Worm (Caenorhabditis elegans) whole organism, mixed stage, embryonic: ENCODE measurements around the gene F09G2.1.

ENCODE experiments used
- M03D4.4 ChIP-seq: sonication (generic microtip); optimal IDR thresholded peaks from 2 replicates; lab custom pipeline; 2017; ENCODE audit warnings: mild to moderate bottlenecking, missing genetic modification characterization, missing compliant biosample characterization
- bed-3 ChIP-seq: fragments of 200-800 bp; sonication (Bioruptor generic); optimal IDR thresholded peaks from 3 replicates; lab custom pipeline; 2018; ENCODE audit warnings: mild to moderate bottlenecking, missing genetic modification characterization, moderate library complexity, missing compliant biosample characterization
- blmp-1 ChIP-seq: fragments of 150-350 bp; optimal IDR thresholded peaks from 2 replicates; lab custom pipeline; 2014; ENCODE audit warnings: missing biosample characterization, missing genetic modification characterization
- ceh-39 ChIP-seq: fragments of 150-350 bp; optimal IDR thresholded peaks from 2 replicates; lab custom pipeline; 2014; ENCODE audit warnings: missing biosample characterization, missing genetic modification characterization
- ceh-43 ChIP-seq: fragments of 200-800 bp; sonication (Bioruptor generic); optimal IDR thresholded peaks from 2 replicates; lab custom pipeline; 2018; ENCODE audit warnings: mild to moderate bottlenecking, missing genetic modification characterization, moderate library complexity, missing compliant biosample characterization
- ceh-83 ChIP-seq: fragments of 200-800 bp; sonication (Bioruptor generic); optimal IDR thresholded peaks from 2 replicates; lab custom pipeline; 2018; ENCODE audit warnings: mild to moderate bottlenecking, missing genetic modification characterization, missing compliant biosample characterization
- ces-1 ChIP-seq: fragments of 150-350 bp; optimal IDR thresholded peaks from 2 replicates; lab custom pipeline; 2014; ENCODE audit warnings: missing biosample characterization, missing genetic modification reagents, missing genetic modification characterization
- cnd-1 ChIP-seq: fragments of 200-800 bp; sonication (Bioruptor generic); optimal IDR thresholded peaks from 2 replicates; lab custom pipeline; 2018; ENCODE audit warnings: mild to moderate bottlenecking, missing genetic modification characterization, missing compliant biosample characterization
- drap-1 ChIP-seq: fragments of 200-800 bp; sonication (Bioruptor generic); optimal IDR thresholded peaks from 3 replicates; lab custom pipeline; 2018; ENCODE audit warnings: mild to moderate bottlenecking, missing genetic modification characterization, missing compliant biosample characterization
- elt-1 ChIP-seq: sonication (generic microtip); optimal IDR thresholded peaks from 2 replicates; lab custom pipeline; 2017; ENCODE audit warnings: missing genetic modification characterization, mild to moderate bottlenecking, missing compliant biosample characterization, antibody characterized with exemption, moderate library complexity, borderline replicate concordance; ENCODE audit not compliant: insufficient read depth
- elt-3 ChIP-seq: fragments of 150-350 bp; optimal IDR thresholded peaks from 2 replicates; lab custom pipeline; 2014; ENCODE audit warnings: missing biosample characterization, missing genetic modification characterization
- flh-1 ChIP-seq: fragments of 200-800 bp; sonication (Bioruptor generic); optimal IDR thresholded peaks from 2 replicates; lab custom pipeline; 2018; ENCODE audit warnings: mild to moderate bottlenecking, missing genetic modification characterization, moderate library complexity, missing compliant biosample characterization
- ham-2 ChIP-seq: fragments of 200-800 bp; sonication (Bioruptor generic); optimal IDR thresholded peaks from 2 replicates; lab custom pipeline; 2018; ENCODE audit warnings: mild to moderate bottlenecking, missing genetic modification characterization, missing compliant biosample characterization
- hlh-1 ChIP-seq: fragments of 150-350 bp; optimal IDR thresholded peaks from 2 replicates; lab custom pipeline; 2014; ENCODE audit warnings: missing biosample characterization, missing genetic modification reagents, missing genetic modification characterization
- lin-13 ChIP-seq: fragments of 150-350 bp; optimal IDR thresholded peaks from 2 replicates; lab custom pipeline; 2014; ENCODE audit warnings: missing biosample characterization, missing genetic modification characterization
- lin-32 ChIP-seq: fragments of 200-800 bp; sonication (Bioruptor generic); optimal IDR thresholded peaks from 2 replicates; lab custom pipeline; 2018; ENCODE audit warnings: mild to moderate bottlenecking, missing genetic modification characterization, missing compliant biosample characterization
- lsy-2 ChIP-seq: fragments of 150-350 bp; optimal IDR thresholded peaks from 2 replicates; lab custom pipeline; 2014; ENCODE audit warnings: missing biosample characterization, missing genetic modification characterization
- mab-5 ChIP-seq: fragments of 150-350 bp; optimal IDR thresholded peaks from 2 replicates; lab custom pipeline; 2014; ENCODE audit warnings: missing biosample characterization, missing genetic modification characterization
- mep-1 ChIP-seq: fragments of 150-350 bp; optimal IDR thresholded peaks from 2 replicates; lab custom pipeline; 2017; ENCODE audit warnings: missing biosample characterization, missing genetic modification reagents, missing genetic modification characterization, inconsistent platforms
- mls-2 ChIP-seq: sonication (generic microtip); optimal IDR thresholded peaks from 2 replicates; lab custom pipeline; 2016; ENCODE audit warnings: mild to moderate bottlenecking, missing genetic modification characterization, moderate library complexity, missing compliant biosample characterization
- nhr-12 ChIP-seq: fragments of 150-350 bp; optimal IDR thresholded peaks from 2 replicates; lab custom pipeline; 2014; ENCODE audit warnings: missing biosample characterization, missing genetic modification characterization
- nhr-2 ChIP-seq: fragments of 150-350 bp; optimal IDR thresholded peaks from 2 replicates; lab custom pipeline; 2014; ENCODE audit warnings: missing biosample characterization, missing genetic modification characterization
- nhr-237 ChIP-seq: fragments of 150-350 bp; optimal IDR thresholded peaks from 2 replicates; lab custom pipeline; 2014; ENCODE audit warnings: missing biosample characterization, missing genetic modification characterization
- nhr-28 ChIP-seq: fragments of 150-350 bp; optimal IDR thresholded peaks from 2 replicates; lab custom pipeline; 2014; ENCODE audit warnings: missing biosample characterization, missing genetic modification characterization
- nhr-76 ChIP-seq: sonication (generic microtip); optimal IDR thresholded peaks from 2 replicates; lab custom pipeline; 2017; ENCODE audit warnings: missing biosample characterization, missing genetic modification characterization
- pha-4 ChIP-seq: fragments of 150-350 bp; optimal IDR thresholded peaks from 2 replicates; lab custom pipeline; 2018; ENCODE audit warnings: missing biosample characterization, missing genetic modification reagents, missing genetic modification characterization
- sem-2 ChIP-seq: fragments of 200-800 bp; sonication (Bioruptor generic); optimal IDR thresholded peaks from 2 replicates; lab custom pipeline; 2018; ENCODE audit warnings: mild to moderate bottlenecking, missing genetic modification characterization, missing compliant biosample characterization
- snpc-4 ChIP-seq: fragments of 150-350 bp; optimal IDR thresholded peaks from 2 replicates; lab custom pipeline; 2014; ENCODE audit warnings: missing biosample characterization, missing genetic modification characterization
- sptf-1 ChIP-seq: sonication (generic microtip); optimal IDR thresholded peaks from 2 replicates; lab custom pipeline; 2017; ENCODE audit warnings: mild to moderate bottlenecking, missing genetic modification characterization, moderate library complexity, missing compliant biosample characterization
- tbx-8 ChIP-seq: fragments of 200-800 bp; sonication (Bioruptor generic); optimal IDR thresholded peaks from 2 replicates; lab custom pipeline; 2018; ENCODE audit warnings: mild to moderate bottlenecking, missing genetic modification characterization, moderate library complexity, missing compliant biosample characterization
- unc-120 ChIP-seq: sonication (generic microtip); optimal IDR thresholded peaks from 2 replicates; lab custom pipeline; 2017; ENCODE audit warnings: missing genetic modification characterization, missing compliant biosample characterization; ENCODE audit not compliant: poor library complexity, severe bottlenecking
- unc-39 ChIP-seq: fragments of 150-350 bp; optimal IDR thresholded peaks from 2 replicates; lab custom pipeline; 2014; ENCODE audit warnings: missing biosample characterization, missing genetic modification characterization
- unc-62 ChIP-seq: fragments of 150-350 bp; optimal IDR thresholded peaks from 2 replicates; lab custom pipeline; 2014; ENCODE audit warnings: missing biosample characterization, missing genetic modification reagents, missing genetic modification characterization
- zip-8 ChIP-seq: fragments of 150-350 bp; optimal IDR thresholded peaks from 2 replicates; lab custom pipeline; 2014; ENCODE audit warnings: missing biosample characterization, missing genetic modification characterization
- ztf-11 ChIP-seq: fragments of 150-350 bp; optimal IDR thresholded peaks from 2 replicates; lab custom pipeline; 2014; ENCODE audit warnings: missing biosample characterization, missing genetic modification characterization

F09G2.1 gene

DNA sequence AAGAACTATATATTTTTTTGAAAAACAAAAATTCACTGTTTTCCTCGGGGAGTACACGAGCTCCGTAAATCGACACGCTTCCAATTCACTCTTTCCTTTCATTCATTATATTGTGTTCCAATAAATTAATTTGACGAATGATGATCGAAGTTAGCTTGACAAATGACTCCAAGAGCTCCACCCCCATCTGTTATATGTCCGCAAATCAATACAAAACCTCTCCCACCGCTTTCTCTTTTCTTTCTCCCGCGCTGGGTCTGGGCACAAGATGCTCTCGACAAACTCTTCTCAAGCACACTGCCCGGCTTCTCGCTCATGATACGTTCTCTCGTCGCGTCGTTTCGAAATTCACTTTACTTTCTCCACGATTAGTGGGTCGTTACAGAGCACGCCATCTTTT lies 23.9 kb downstream of the F09G2.1 start, which contains the start of gene C13F10.1:
Gene C13F10.1, plus strand, starts transcription at position 138 of the 400 bp plus-strand sequence.
- TF ChIP-seq flh-1 (GFP tag; lab: Kevin White, UChicago) (no peak), unc-120 (tag; lab: Kevin White, UChicago) (peak; percentile 31), nhr-2 (tag; lab: Kevin White, UChicago) (no peak), hlh-1 (tag; lab: Kevin White, UChicago) (peak; percentile 32), drap-1 (GFP tag; lab: Kevin White, UChicago) (no peak), lin-32 (no peak), sptf-1 (no peak), ces-1 (GFP tag; lab: Kevin White, UChicago) (peak; percentile 62), tbx-8 (GFP tag; lab: Kevin White, UChicago) (no peak), unc-62 (peak; percentile 80), mep-1 (tag; lab: Kevin White, UChicago) (no peak)

DNA sequence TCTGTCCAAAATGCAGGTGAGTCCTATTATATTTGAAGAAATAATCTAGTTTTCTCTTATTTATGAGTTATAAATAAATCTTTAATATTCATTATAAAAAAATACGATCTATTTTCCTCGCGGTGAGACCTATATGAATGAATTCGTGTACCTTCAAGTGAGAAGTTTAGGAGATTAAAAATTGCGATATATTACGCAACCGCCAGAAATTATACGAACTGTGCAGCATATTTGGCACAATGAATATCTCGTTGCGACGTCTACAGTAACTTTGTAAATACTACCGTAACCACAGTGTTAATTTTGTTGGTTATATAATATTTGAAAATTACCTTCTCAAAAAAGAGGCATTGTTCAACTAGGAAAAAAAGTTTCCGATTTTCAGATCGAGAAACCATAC lies 24.3 kb downstream of the F09G2.1 start:
- TF ChIP-seq ham-2 (GFP tag; lab: Kevin White, UChicago): no peak
- TF ChIP-seq zip-8: peak; percentile 72

- TF ChIP-seq lsy-2 (no peak), bed-3 (GFP tag; lab: Kevin White, UChicago) (no peak), mab-5 (tag; lab: Kevin White, UChicago) (no peak), ceh-43 (GFP tag; lab: Kevin White, UChicago) (no peak), elt-3 (tag; lab: Kevin White, UChicago) (no peak), hlh-1 (tag; lab: Kevin White, UChicago) (no peak), tbx-8 (GFP tag; lab: Kevin White, UChicago) (no peak), mls-2 (tag; lab: Kevin White, UChicago) (no peak), nhr-2 (tag; lab: Kevin White, UChicago) (no peak), nhr-237 (no peak), flh-1 (GFP tag; lab: Kevin White, UChicago) (no peak), ceh-39 (tag; lab: Kevin White, UChicago) (no peak), zip-8 (no peak), pha-4 (no peak), ces-1 (GFP tag; lab: Kevin White, UChicago) (no peak)
- TF ChIP-seq, all 35 proteins: peak for 0
These were observed 24.9 kb downstream of the F09G2.1 start, which contains the start of gene fkb-3 for ce11 chrV:7224947-7225346. Gene fkb-3 (plus strand): TSS chrV:7225223.

DNA sequence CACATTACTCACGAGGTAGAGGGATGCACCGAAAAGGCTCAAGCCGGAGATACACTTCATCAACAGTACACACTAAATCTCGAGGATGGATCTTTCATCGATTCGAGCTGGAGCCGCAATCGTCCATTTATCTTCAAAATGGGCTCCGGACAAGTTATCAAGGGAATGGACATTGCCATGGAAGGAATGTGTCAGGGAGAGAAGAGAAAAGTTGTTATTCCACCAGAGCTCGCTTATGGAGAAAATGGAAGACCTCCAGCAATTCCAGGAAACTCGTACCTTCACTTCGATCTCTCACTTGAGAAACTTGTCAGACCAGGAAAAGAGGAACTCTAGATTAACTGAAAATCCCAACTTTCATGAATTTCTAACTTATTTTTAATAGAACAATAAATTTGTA lies 25.9 kb downstream of the F09G2.1 start:
- TF ChIP-seq nhr-76: no peak
- TF ChIP-seq cnd-1 (tag; lab: Kevin White, UChicago): no peak
- TF ChIP-seq mab-5 (tag; lab: Kevin White, UChicago): no peak
- TF ChIP-seq flh-1 (GFP tag; lab: Kevin White, UChicago): no peak
- no peak for TF ChIP-seq nhr-237
- no peak for TF ChIP-seq ceh-83 (GFP tag; lab: Kevin White, UChicago)
- no peak for TF ChIP-seq pha-4
- TF ChIP-seq elt-1 (tag; lab: Kevin White, UChicago): no peak
- TF ChIP-seq, all 35 proteins: peak for 0

DNA sequence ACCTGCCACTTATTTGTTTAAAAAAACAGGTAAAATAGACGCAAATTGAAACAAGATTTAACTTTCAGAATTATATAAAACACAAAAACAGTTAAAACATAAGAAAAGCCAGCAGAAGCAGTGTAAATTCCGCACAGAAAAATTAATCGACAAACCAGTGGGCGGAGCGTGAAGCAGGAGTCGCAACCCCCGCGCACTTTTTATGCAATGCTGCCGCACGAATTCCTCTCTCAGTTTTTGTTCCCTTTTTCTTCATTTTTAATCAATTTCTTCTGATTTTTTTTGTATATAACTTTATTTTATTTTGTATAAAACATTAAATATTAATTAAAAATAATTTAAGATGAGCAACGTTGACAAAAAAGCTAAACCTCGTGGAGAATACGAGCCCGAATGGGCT lies 30.8 kb downstream of the F09G2.1 start, which contains the start of the genes gei-6 and krr-1:
Gene gei-6, minus strand, starts transcription at position 2 of the 400 bp plus-strand sequence.
Gene krr-1, plus strand, starts transcription at position 344 of the 400 bp plus-strand sequence.
- TF ChIP-seq mls-2 (tag; lab: Kevin White, UChicago): peak; percentile 87
- no peak for TF ChIP-seq ceh-39 (tag; lab: Kevin White, UChicago)
- peak; percentile 73 for TF ChIP-seq bed-3 (GFP tag; lab: Kevin White, UChicago)
- peak; percentile 89 for TF ChIP-seq ceh-43 (GFP tag; lab: Kevin White, UChicago)
- TF ChIP-seq sptf-1: peak; percentile 94
- peak; percentile 86 for TF ChIP-seq hlh-1 (tag; lab: Kevin White, UChicago)
- peak; percentile 76 for TF ChIP-seq tbx-8 (GFP tag; lab: Kevin White, UChicago)
- TF ChIP-seq snpc-4 (tag; lab: Kevin White, UChicago): no peak
- no peak for TF ChIP-seq nhr-28 (tag; lab: Kevin White, UChicago)
- TF ChIP-seq ham-2 (GFP tag; lab: Kevin White, UChicago): peak; percentile 79
- peak; percentile 60 for TF ChIP-seq elt-1 (tag; lab: Kevin White, UChicago)
- peak; percentile 44 for TF ChIP-seq nhr-76
- TF ChIP-seq lsy-2: peak; percentile 65
- peak; percentile 80 for TF ChIP-seq drap-1 (GFP tag; lab: Kevin White, UChicago)
- peak; percentile 74 for TF ChIP-seq lin-32
- peak; percentile 7 for TF ChIP-seq unc-62
- peak; percentile 91 for TF ChIP-seq M03D4.4 (tag; lab: Kevin White, UChicago)
- peak; percentile 82 for TF ChIP-seq mep-1 (tag; lab: Kevin White, UChicago)
- peak; percentile 70 for TF ChIP-seq ceh-83 (GFP tag; lab: Kevin White, UChicago)
- peak; percentile 74 for TF ChIP-seq lin-13 (tag; lab: Kevin White, UChicago)
- no peak for TF ChIP-seq zip-8
- peak; percentile 39 for TF ChIP-seq nhr-237
- TF ChIP-seq sem-2 (GFP tag; lab: Kevin White, UChicago): peak; percentile 71
- no peak for TF ChIP-seq nhr-2 (tag; lab: Kevin White, UChicago)
- TF ChIP-seq flh-1 (GFP tag; lab: Kevin White, UChicago): peak; percentile 55
- TF ChIP-seq unc-120 (tag; lab: Kevin White, UChicago): peak; percentile 70
- TF ChIP-seq pha-4: peak; percentile 4
- peak; percentile 1 for TF ChIP-seq elt-3 (tag; lab: Kevin White, UChicago)
- peak; percentile 19 for TF ChIP-seq ces-1 (GFP tag; lab: Kevin White, UChicago)
- peak; percentile 81 for TF ChIP-seq blmp-1
- no peak for TF ChIP-seq unc-39 (tag; lab: Kevin White, UChicago)
- TF ChIP-seq cnd-1 (tag; lab: Kevin White, UChicago): peak; percentile 80
- TF ChIP-seq mab-5 (tag; lab: Kevin White, UChicago): peak; percentile 31
- TF ChIP-seq ztf-11 (tag; lab: Kevin White, UChicago): peak; percentile 89
- TF ChIP-seq nhr-12: peak; percentile 46
